Worm (Caenorhabditis elegans) whole organism, late embryonic: ENCODE measurements around the gene F46F5.8.

Source experiments
- dmd-4 ChIP-seq: sonication (generic microtip); optimal IDR thresholded peaks from 2 replicates; lab custom pipeline; 2016; ENCODE audit warnings: borderline replicate concordance, missing genetic modification characterization, missing compliant biosample characterization
- elt-4 ChIP-seq: sonication (generic microtip); optimal IDR thresholded peaks from 2 replicates; lab custom pipeline; 2016; ENCODE audit warnings: missing genetic modification characterization, missing compliant biosample characterization
- pha-4 ChIP-seq: fragments of 150-350 bp; optimal IDR thresholded peaks from 2 replicates; lab custom pipeline; 2018; ENCODE audit warnings: missing biosample characterization, missing genetic modification reagents, missing genetic modification characterization
- unc-55 ChIP-seq: sonication (generic microtip); optimal IDR thresholded peaks from 2 replicates; lab custom pipeline; 2017; ENCODE audit warnings: missing biosample characterization, missing genetic modification reagents, missing genetic modification characterization
- unc-86 ChIP-seq: sonication (generic microtip); optimal IDR thresholded peaks from 2 replicates; lab custom pipeline; 2016; ENCODE audit warnings: missing genetic modification characterization, missing compliant biosample characterization

DNA sequence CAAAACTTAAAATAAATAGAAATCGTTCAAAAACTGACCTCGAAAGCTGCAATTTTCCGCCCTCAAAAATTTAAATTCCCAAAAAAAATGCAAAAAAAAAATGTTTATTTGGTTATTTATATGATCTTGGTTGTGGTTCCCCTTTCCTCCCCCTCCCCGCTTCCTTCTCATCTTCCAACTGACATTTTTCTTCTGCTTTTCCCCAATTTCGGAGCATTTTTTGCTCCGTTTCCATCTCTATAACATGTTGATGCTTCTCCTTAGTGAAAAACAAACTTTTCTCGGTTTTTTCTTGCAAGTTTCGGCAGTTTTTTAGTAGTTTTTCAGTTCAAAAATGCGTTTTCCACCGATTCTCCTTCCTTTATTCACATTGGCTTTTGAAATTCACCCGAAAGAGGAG is 46.4 kb downstream of the F46F5.8 start, which contains the start of gene Y39F10A.1:
- TF ChIP-seq pha-4 (tag; lab: Kevin White, UChicago) (no peak), unc-55 (GFP tag; lab: Kevin White, UChicago) (no peak), dmd-4 (tag; lab: Kevin White, UChicago) (no peak), elt-4 (no peak), unc-86 (no peak)
